Fruit fly (Drosophila melanogaster) whole organism, wandering third instar larva: ENCODE measurements around the gene CG6277.
A peak's percentile ranks its signal among the peaks of the same experiment; 100 is the strongest.

Experiments
- Abd-B ChIP-seq: fragments of >200 bp; optimal IDR thresholded peaks from 2 replicates; lab custom pipeline; 2017; ENCODE audit warnings: missing biosample characterization, missing genetic modification characterization
- CG32264 ChIP-seq: fragments of 200-800 bp; sonication (Bioruptor generic); optimal IDR thresholded peaks from 2 replicates; lab custom pipeline; 2016; ENCODE audit warnings: missing biosample characterization, missing genetic modification characterization
- CG9705 ChIP-seq: fragments of 200-800 bp; sonication (Bioruptor generic); optimal IDR thresholded peaks from 2 replicates; lab custom pipeline; 2018; ENCODE audit warnings: missing biosample characterization, mild to moderate bottlenecking, missing genetic modification characterization
- CrebA ChIP-seq: fragments of 200-800 bp; sonication (Bioruptor generic); optimal IDR thresholded peaks from 2 replicates; lab custom pipeline; 2016; ENCODE audit warnings: missing biosample characterization, mild to moderate bottlenecking, missing genetic modification characterization, borderline replicate concordance
- Dfd ChIP-seq: fragments of >200 bp; optimal IDR thresholded peaks from 2 replicates; lab custom pipeline; 2017; ENCODE audit warnings: missing biosample characterization, missing genetic modification characterization
- Dif ChIP-seq: fragments of 200-275, 200-300 bp; sonication (Bioruptor generic); optimal IDR thresholded peaks from 2 replicates; lab custom pipeline; 2018; ENCODE audit warnings: missing biosample characterization, missing genetic modification characterization; ENCODE audit not compliant: partially characterized antibody
- GATAd ChIP-seq: sonication (Bioruptor generic); optimal IDR thresholded peaks from 2 replicates; lab custom pipeline; 2016; ENCODE audit warnings: missing biosample characterization, missing genetic modification characterization
- HLH106 ChIP-seq: fragments of 200-800 bp; optimal IDR thresholded peaks from 3 replicates; lab custom pipeline; 2019; ENCODE audit warnings: missing biosample characterization, mild to moderate bottlenecking, missing genetic modification characterization, moderate library complexity
- Hnf4 ChIP-seq: fragments of 200-800 bp; sonication (Bioruptor generic); optimal IDR thresholded peaks from 2 replicates; lab custom pipeline; 2016; ENCODE audit warnings: missing biosample characterization, mild to moderate bottlenecking, missing genetic modification characterization
- Hr78 ChIP-seq: fragments of >200 bp; optimal IDR thresholded peaks from 2 replicates; lab custom pipeline; 2017; ENCODE audit warnings: missing biosample characterization, missing genetic modification characterization
- Hr83 ChIP-seq: fragments of 200-300 bp; sonication (Bioruptor generic); optimal IDR thresholded peaks from 2 replicates; lab custom pipeline; 2016; ENCODE audit warnings: missing biosample characterization, mild to moderate bottlenecking, missing genetic modification characterization, moderate library complexity; ENCODE audit not compliant: poor library complexity, severe bottlenecking
- Jra ChIP-seq: sonication (Bioruptor generic); optimal IDR thresholded peaks from 2 replicates; lab custom pipeline; 2016; ENCODE audit warnings: missing biosample characterization, missing genetic modification characterization
- Mio ChIP-seq: sonication (Bioruptor generic); optimal IDR thresholded peaks from 2 replicates; lab custom pipeline; 2016; ENCODE audit warnings: missing biosample characterization, missing genetic modification characterization
- Myc ChIP-seq: fragments of >200 bp; optimal IDR thresholded peaks from 2 replicates; lab custom pipeline; 2017
- N ChIP-seq: fragments of >200 bp; optimal IDR thresholded peaks from 2 replicates; lab custom pipeline; 2018; ENCODE audit warnings: missing biosample characterization, missing external identifiers, missing genetic modification characterization
- OdsH ChIP-seq: fragments of 200-800 bp; sonication (Bioruptor generic); optimal IDR thresholded peaks from 2 replicates; lab custom pipeline; 2016; ENCODE audit warnings: missing biosample characterization, mild to moderate bottlenecking, missing genetic modification characterization
- Rel ChIP-seq, 2 experiments: fragments of 200-800 bp; sonication (Bioruptor generic) in 1 of 2; optimal IDR thresholded peaks; 2 replicates in 1 of 2; 3 replicates in 1 of 2; lab custom pipeline; 2016 to 2019; ENCODE audit warnings: mild to moderate bottlenecking in 2 of 2, missing biosample characterization in 2 of 2, missing genetic modification characterization in 2 of 2, moderate library complexity in 1 of 2
- Sp1 ChIP-seq: fragments of 200-800 bp; sonication (Bioruptor generic); optimal IDR thresholded peaks from 3 replicates; lab custom pipeline; 2019; ENCODE audit warnings: missing biosample characterization, mild to moderate bottlenecking, missing genetic modification characterization, moderate library complexity
- Vsx2 ChIP-seq: fragments of 200-300, 225-300 bp; sonication (Bioruptor generic); optimal IDR thresholded peaks from 2 replicates; lab custom pipeline; 2018; ENCODE audit warnings: missing biosample characterization, missing genetic modification characterization; ENCODE audit not compliant: partially characterized antibody
- br ChIP-seq: fragments of 200-800 bp; sonication (Bioruptor generic); optimal IDR thresholded peaks from 2 replicates; lab custom pipeline; 2016; ENCODE audit warnings: missing biosample characterization, missing genetic modification characterization
- brk ChIP-seq: fragments of 200-800 bp; sonication (Bioruptor generic); optimal IDR thresholded peaks from 2 replicates; lab custom pipeline; 2016; ENCODE audit warnings: missing biosample characterization, mild to moderate bottlenecking, missing genetic modification characterization
- dl ChIP-seq, 2 experiments: fragments of 175-275, 200-275 bp in 1 of 2; fragments of 200-275 bp in 1 of 2; sonication (Bioruptor generic); optimal IDR thresholded peaks; lab custom pipeline; 2018; ENCODE audit warnings: mild to moderate bottlenecking in 2 of 2, missing biosample characterization in 2 of 2, missing genetic modification characterization in 2 of 2, moderate library complexity in 2 of 2; ENCODE audit not compliant: partially characterized antibody in 2 of 2, insufficient read depth in 1 of 2
- dmrt93B ChIP-seq: fragments of 200-800 bp; sonication (Bioruptor generic); optimal IDR thresholded peaks from 2 replicates; lab custom pipeline; 2018; ENCODE audit warnings: missing biosample characterization, mild to moderate bottlenecking, missing genetic modification characterization
- dsf ChIP-seq: sonication (Bioruptor generic); optimal IDR thresholded peaks from 2 replicates; lab custom pipeline; 2016; ENCODE audit warnings: missing biosample characterization, missing genetic modification characterization, borderline replicate concordance
- ey ChIP-seq: fragments of 200-800 bp; sonication (Bioruptor generic); optimal IDR thresholded peaks from 2 replicates; lab custom pipeline; 2016; ENCODE audit warnings: missing biosample characterization, missing genetic modification characterization
- foxo ChIP-seq, 2 experiments: fragments of 200-800 bp; sonication (Bioruptor generic); optimal IDR thresholded peaks; 2 replicates in 1 of 2; 3 replicates in 1 of 2; lab custom pipeline; 2016 to 2017; ENCODE audit warnings: missing biosample characterization in 2 of 2, missing genetic modification characterization in 2 of 2
- fru ChIP-seq: fragments of 200-800 bp; sonication (Bioruptor generic); optimal IDR thresholded peaks from 3 replicates; lab custom pipeline; 2016; ENCODE audit warnings: missing biosample characterization, mild to moderate bottlenecking, missing genetic modification characterization
- h ChIP-seq: fragments of 200-800 bp; sonication (Bioruptor generic); optimal IDR thresholded peaks from 3 replicates; lab custom pipeline; 2016; ENCODE audit warnings: missing biosample characterization, mild to moderate bottlenecking, missing genetic modification characterization
- jim ChIP-seq: fragments of 175-275, 200-325 bp; sonication (Bioruptor generic); optimal IDR thresholded peaks from 2 replicates; lab custom pipeline; 2016; ENCODE audit warnings: missing biosample characterization, mild to moderate bottlenecking, missing genetic modification characterization
- lola ChIP-seq: fragments of >200 bp; optimal IDR thresholded peaks from 2 replicates; lab custom pipeline; 2017; ENCODE audit warnings: missing biosample characterization, missing genetic modification characterization
- pan ChIP-seq: fragments of >200 bp; optimal IDR thresholded peaks from 2 replicates; lab custom pipeline; 2017
- psq ChIP-seq: fragments of 200-800 bp; sonication (Bioruptor generic); optimal IDR thresholded peaks from 3 replicates; lab custom pipeline; 2017; ENCODE audit warnings: missing biosample characterization, mild to moderate bottlenecking, missing genetic modification characterization, moderate library complexity
- rgr ChIP-seq: fragments of 200-800 bp; sonication (Bioruptor generic); optimal IDR thresholded peaks from 3 replicates; lab custom pipeline; 2016; ENCODE audit warnings: missing biosample characterization, mild to moderate bottlenecking, missing genetic modification characterization
- sage ChIP-seq: fragments of 200-800 bp; sonication (Bioruptor generic); optimal IDR thresholded peaks from 2 replicates; lab custom pipeline; 2016; ENCODE audit warnings: missing biosample characterization, mild to moderate bottlenecking, missing genetic modification characterization
- sv ChIP-seq: fragments of 200-800 bp; sonication (Bioruptor generic); optimal IDR thresholded peaks from 3 replicates; lab custom pipeline; 2016; ENCODE audit warnings: missing biosample characterization, missing genetic modification characterization
- tai ChIP-seq: sonication (Bioruptor generic); optimal IDR thresholded peaks from 2 replicates; lab custom pipeline; 2016; ENCODE audit warnings: missing biosample characterization, missing genetic modification characterization
- usp ChIP-seq: fragments of >200 bp; optimal IDR thresholded peaks from 2 replicates; lab custom pipeline; 2017; ENCODE audit warnings: missing biosample characterization, missing genetic modification characterization
- woc ChIP-seq: sonication (Bioruptor generic); optimal IDR thresholded peaks from 2 replicates; lab custom pipeline; 2016; ENCODE audit warnings: missing biosample characterization, mild to moderate bottlenecking, missing genetic modification characterization

The CG6277 gene

dm6 chr3R:27023117-27023516, at the start of gene CG6277:
TSS of gene CG6277 (minus strand) at chr3R:27023217.
- TF ChIP-seq h, result no peak
- TF ChIP-seq CG9705, result no peak
- TF ChIP-seq foxo (GFP tag; optimal IDR thresholded peaks at IDR 0.05; lab: Kevin White, UChicago), result no peak
- no peak for TF ChIP-seq N (GFP tag; lab: Kevin White, UChicago)
- no peak for TF ChIP-seq Myc (lab: Kevin White, UChicago)
- TF ChIP-seq tai (GFP tag; lab: Kevin White, UChicago), result no peak
- no peak for TF ChIP-seq Jra (GFP tag; lab: Kevin White, UChicago)
- no peak for TF ChIP-seq OdsH (GFP tag; lab: Kevin White, UChicago)
- TF ChIP-seq lola (GFP tag; lab: Kevin White, UChicago), result no peak
- no peak for TF ChIP-seq CG32264
- TF ChIP-seq Dif (GFP tag; lab: Kevin White, UChicago), result no peak
- TF ChIP-seq fru (GFP tag; lab: Kevin White, UChicago), result no peak
- TF ChIP-seq, all 38 proteins: peak for 0

DNA sequence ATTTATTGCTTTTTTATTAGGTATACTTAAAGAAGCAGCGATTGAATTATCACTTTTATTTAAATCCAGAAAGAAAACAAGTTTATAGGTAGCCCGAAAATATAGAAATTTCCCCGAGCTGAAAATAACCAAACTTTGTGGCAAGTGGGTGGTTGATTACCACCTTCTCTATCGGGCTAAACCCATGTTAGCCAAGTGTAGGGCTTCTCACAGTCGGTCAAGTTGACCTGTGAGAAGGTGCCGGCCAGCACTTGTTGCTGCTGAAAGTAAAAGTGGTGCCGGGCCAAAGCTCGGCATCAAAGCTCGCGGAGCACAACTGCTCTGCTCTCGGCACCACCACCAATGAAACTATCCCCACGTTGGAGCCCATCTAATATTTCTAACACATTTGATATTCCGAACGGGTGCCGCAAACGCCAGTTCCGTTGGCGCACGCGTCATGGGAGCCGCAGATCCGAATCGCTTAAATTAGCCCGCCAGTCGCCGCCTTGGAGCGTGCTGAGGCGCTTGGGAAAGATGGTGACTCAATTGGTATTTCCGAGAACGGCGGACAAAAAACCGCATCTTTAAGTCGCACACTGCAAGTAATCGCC, 48.0 kb upstream of the CG6277 start:
- TF ChIP-seq lola (GFP tag; lab: Kevin White, UChicago), result no peak
- TF ChIP-seq psq (GFP tag; lab: Kevin White, UChicago), result no peak
- no peak for TF ChIP-seq foxo (GFP tag; optimal IDR thresholded peaks at IDR 0.05; lab: Kevin White, UChicago)
- TF ChIP-seq tai (GFP tag; lab: Kevin White, UChicago), result no peak
- TF ChIP-seq Rel (GFP tag; optimal IDR thresholded peaks at IDR 0.05; lab: Kevin White, UChicago), result no peak
- TF ChIP-seq Rel (tag; optimal IDR thresholded peaks at IDR 0.05; lab: Kevin White, UChicago), result no peak
- TF ChIP-seq pan (lab: Kevin White, UChicago), result no peak
- no peak for TF ChIP-seq Abd-B (GFP tag; lab: Kevin White, UChicago)
- no peak for TF ChIP-seq sv (GFP tag; lab: Kevin White, UChicago)
- TF ChIP-seq dsf (GFP tag; lab: Kevin White, UChicago), result no peak
- no peak for TF ChIP-seq Sp1 (GFP tag; lab: Kevin White, UChicago)
- no peak for TF ChIP-seq N (GFP tag; lab: Kevin White, UChicago)
- TF ChIP-seq usp (GFP tag; lab: Kevin White, UChicago), result no peak
- no peak for TF ChIP-seq CrebA (GFP tag; lab: Kevin White, UChicago)
- TF ChIP-seq CG32264, result no peak
- TF ChIP-seq Mio (GFP tag; lab: Kevin White, UChicago), result no peak
- TF ChIP-seq rgr (GFP tag; lab: Kevin White, UChicago), result no peak
- TF ChIP-seq Dfd (GFP tag; lab: Kevin White, UChicago), result no peak
- TF ChIP-seq, all 38 proteins: peak for 0

DNA sequence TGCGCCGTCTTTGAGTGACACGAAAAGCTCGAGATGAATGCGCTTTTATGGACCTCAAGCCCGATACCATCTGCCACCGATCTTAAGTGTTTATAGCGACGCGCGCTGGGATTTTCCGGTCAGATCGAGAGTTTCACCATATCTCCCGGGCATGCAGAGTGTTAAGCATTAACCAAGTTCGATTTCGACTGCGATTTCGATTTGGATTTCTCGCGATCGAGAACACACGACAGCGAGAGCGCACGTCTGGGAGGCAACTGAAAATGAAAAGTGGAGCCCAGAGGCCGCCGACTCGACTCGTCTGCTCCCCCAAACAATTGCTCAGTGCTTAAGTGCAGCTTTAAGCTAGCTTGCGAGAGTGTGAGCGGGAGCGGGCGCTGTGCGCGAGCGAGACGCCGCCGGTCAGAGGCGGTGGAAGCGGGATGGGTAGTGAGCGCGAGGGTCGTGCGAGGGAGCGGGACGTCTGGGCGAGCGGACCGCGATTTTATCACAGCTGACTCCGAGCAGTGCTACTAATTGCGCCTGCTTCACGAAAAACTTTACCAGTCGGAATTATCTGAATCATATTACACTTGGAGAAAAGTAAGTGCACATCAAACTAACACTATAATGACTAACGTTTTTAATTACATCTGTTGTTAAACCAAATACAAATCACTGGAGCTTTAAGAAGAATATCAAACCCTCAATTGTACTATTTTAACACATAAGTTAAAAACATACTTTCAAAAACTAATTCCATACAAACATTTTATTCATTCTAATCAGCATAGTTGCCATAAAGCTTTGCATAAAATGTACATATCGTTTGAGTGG, 47.0 kb upstream of the CG6277 start, which contains the start of gene spz:
spz (minus strand) TSS at position 261 of the 816 bp plus-strand sequence.
- TF ChIP-seq Hr78 (no peak), Vsx2 (peak; percentile 33), CrebA (GFP tag; lab: Kevin White, UChicago) (no peak), dl (GFP tag; optimal IDR thresholded peaks at IDR 0.05; lab: Kevin White, UChicago; ENCODE audit: insufficient read depth in 1 of 2, partially characterized antibody in 2 of 2) (peak; percentile 61 to 89), fru (GFP tag; lab: Kevin White, UChicago) (peak; percentile 7), Abd-B (GFP tag; lab: Kevin White, UChicago) (no peak), ey (GFP tag; lab: Kevin White, UChicago) (no peak), CG9705 (no peak), h (peak; percentile 49), CG32264 (no peak), dsf (GFP tag; lab: Kevin White, UChicago) (no peak), Hr83 (GFP tag; lab: Kevin White, UChicago) (peak; percentile 32), Mio (GFP tag; lab: Kevin White, UChicago) (no peak), sage (no peak), jim (GFP tag; lab: Kevin White, UChicago) (no peak), dmrt93B (no peak), rgr (GFP tag; lab: Kevin White, UChicago) (peak; percentile 0), Hnf4 (no peak), Sp1 (GFP tag; lab: Kevin White, UChicago) (no peak), OdsH (GFP tag; lab: Kevin White, UChicago) (no peak), brk (no peak), tai (GFP tag; lab: Kevin White, UChicago) (no peak), foxo (GFP tag; optimal IDR thresholded peaks at IDR 0.05; lab: Kevin White, UChicago) (peak in 1 of 2 experiments; percentile 6), psq (GFP tag; lab: Kevin White, UChicago) (no peak), lola (GFP tag; lab: Kevin White, UChicago) (no peak), br (no peak), Dfd (GFP tag; lab: Kevin White, UChicago) (no peak), N (GFP tag; lab: Kevin White, UChicago) (no peak), HLH106 (tag; lab: Kevin White, UChicago) (no peak), Rel (GFP tag; optimal IDR thresholded peaks at IDR 0.05; lab: Kevin White, UChicago) (no peak), Rel (tag; optimal IDR thresholded peaks at IDR 0.05; lab: Kevin White, UChicago) (no peak), pan (lab: Kevin White, UChicago) (no peak), Dif (GFP tag; lab: Kevin White, UChicago) (peak; percentile 87), Jra (GFP tag; lab: Kevin White, UChicago) (no peak), Myc (lab: Kevin White, UChicago) (no peak), usp (GFP tag; lab: Kevin White, UChicago) (no peak), GATAd (GFP tag; lab: Kevin White, UChicago) (no peak), sv (GFP tag; lab: Kevin White, UChicago) (no peak), woc (GFP tag; lab: Kevin White, UChicago) (no peak)
